Worm (Caenorhabditis elegans): Measurements from ENCODE around the gene srbc-30.

The srbc-30 gene

ce11 chrV:3502038-3502437 is 21.8 kb upstream of the srbc-30 start, which contains the start of the genes C07G3.8 and C07G3.10:
Gene C07G3.8, minus strand, starts transcription at chrV:3502138.
Gene C07G3.10, plus strand, starts transcription at chrV:3502307.
- TF ChIP-seq F16B12.6 (tag; optimal IDR thresholded peaks at IDR 0.05) (no peak), ama-1 (optimal IDR thresholded peaks at IDR 0.05) (no peak)

- TF ChIP-seq lir-3 (tag; optimal IDR thresholded peaks at IDR 0.05; ENCODE audit: poor library complexity) (no peak), C34B4.2 (tag; optimal IDR thresholded peaks at IDR 0.05) (no peak), lin-35 (GFP tag; optimal IDR thresholded peaks at IDR 0.05) (no peak), nhr-11 (tag; optimal IDR thresholded peaks at IDR 0.05) (no peak), lin-13 (GFP tag; optimal IDR thresholded peaks at IDR 0.05) (no peak), nhr-84 (tag; optimal IDR thresholded peaks at IDR 0.05) (no peak), sptf-1 (tag; optimal IDR thresholded peaks at IDR 0.05) (no peak), nhr-77 (tag; optimal IDR thresholded peaks at IDR 0.05) (no peak), nhr-237 (tag; optimal IDR thresholded peaks at IDR 0.05) (no peak), hlh-4 (tag; optimal IDR thresholded peaks at IDR 0.05) (no peak), nhr-71 (tag; optimal IDR thresholded peaks at IDR 0.05) (no peak), snu-23 (GFP tag; optimal IDR thresholded peaks at IDR 0.05) (no peak), elt-2 (tag; optimal IDR thresholded peaks at IDR 0.05) (no peak), mep-1 (tag; optimal IDR thresholded peaks at IDR 0.05) (no peak)
Observed at ce11 chrV:3496880-3497279, 16.6 kb upstream of the srbc-30 start, which contains the start of gene C07G3.15. Gene C07G3.15, minus strand, starts transcription at chrV:3496980.

ce11 chrV:3490435-3490834 is 10.2 kb upstream of the srbc-30 start, which contains the start of gene srbc-36:
Gene srbc-36, minus strand, starts transcription at chrV:3490535.
- TF ChIP-seq nhr-77 (tag; optimal IDR thresholded peaks at IDR 0.05) (no peak), tbx-2 (tag; optimal IDR thresholded peaks at IDR 0.05) (no peak), elt-2 (tag; optimal IDR thresholded peaks at IDR 0.05) (no peak), unc-86 (tag; optimal IDR thresholded peaks at IDR 0.05) (no peak)

ce11 chrV:3486857-3487256 is 6.6 kb upstream of the srbc-30 start, which contains the start of gene srbc-32:
Gene srbc-32, minus strand, starts transcription at chrV:3486957.
- no peak for TF ChIP-seq hpl-2 (GFP tag; optimal IDR thresholded peaks at IDR 0.05)
- no peak for TF ChIP-seq sptf-1 (tag; optimal IDR thresholded peaks at IDR 0.05)
- TF ChIP-seq efl-3 (GFP tag; optimal IDR thresholded peaks at IDR 0.05) = no peak
- no peak for TF ChIP-seq ceh-88 (GFP tag; IDR thresholded peaks at IDR 0.05)
- no peak for TF ChIP-seq lsy-2 (tag; optimal IDR thresholded peaks at IDR 0.05)
- TF ChIP-seq ztf-11 (tag; optimal IDR thresholded peaks at IDR 0.05) = no peak

ce11 chrV:3484702-3485101 is 4.5 kb upstream of the srbc-30 start, which contains the start of gene srbc-33:
Gene srbc-33, minus strand, starts transcription at chrV:3484802.
- peak; percentile 16 for TF ChIP-seq fkh-8 (tag; optimal IDR thresholded peaks at IDR 0.05)
- no peak for TF ChIP-seq egl-13 (tag; optimal IDR thresholded peaks at IDR 0.05)
- TF ChIP-seq ceh-88 (GFP tag; IDR thresholded peaks at IDR 0.05) = no peak

- TF ChIP-seq elt-2 (tag; optimal IDR thresholded peaks at IDR 0.05) = peak; percentile 76
- TF ChIP-seq nhr-76 (tag; optimal IDR thresholded peaks at IDR 0.05) = no peak
- no peak for TF ChIP-seq ztf-11 (tag; optimal IDR thresholded peaks at IDR 0.05)
Observed at ce11 chrV:3482550-3483002, 2.3 kb upstream of the srbc-30 start, which contains the start of gene lys-7. Gene lys-7, minus strand, starts transcription at chrV:3482600.

- TF ChIP-seq unc-86 (tag; optimal IDR thresholded peaks at IDR 0.05) = no peak
- TF ChIP-seq vab-15 (tag; optimal IDR thresholded peaks at IDR 0.05) = no peak
- TF ChIP-seq efl-1 (optimal IDR thresholded peaks at IDR 0.05) = no peak
- peak in 1 of 2 experiments; percentile 68 for TF ChIP-seq efl-1 (GFP tag; optimal IDR thresholded peaks at IDR 0.05 in 1 of 2)
- no peak for TF ChIP-seq snu-23 (GFP tag; optimal IDR thresholded peaks at IDR 0.05)
- no peak for TF ChIP-seq irx-1 (tag; optimal IDR thresholded peaks at IDR 0.05)
- no peak for TF ChIP-seq efl-3 (GFP tag; optimal IDR thresholded peaks at IDR 0.05)
Observed at ce11 chrV:3477496-3477895, 2.8 kb downstream of the srbc-30 start, which contains the start of gene srbc-31. Gene srbc-31, minus strand, starts transcription at chrV:3477596.
